Worm (Caenorhabditis elegans) whole organism, L1 larva: ENCODE results near the gene Y43F4A.4.
A peak's percentile ranks its signal among the peaks of the same experiment; 100 is the strongest.

ENCODE experiments used
- C04F5.9 ChIP-seq: sonication (generic microtip); optimal IDR thresholded peaks from 2 replicates; lab custom pipeline; 2016; ENCODE audit warnings: missing genetic modification characterization, missing compliant biosample characterization
- C16A3.4 ChIP-seq: fragments of 150-350 bp; optimal IDR thresholded peaks from 2 replicates; lab custom pipeline; 2014; ENCODE audit warnings: missing biosample characterization, missing genetic modification characterization
- F16B12.6 ChIP-seq: fragments of 150-350 bp; optimal IDR thresholded peaks from 2 replicates; lab custom pipeline; 2014; ENCODE audit warnings: missing biosample characterization, missing genetic modification characterization
- Y116A8C.19 ChIP-seq: sonication (generic microtip); optimal IDR thresholded peaks from 2 replicates; lab custom pipeline; 2016; ENCODE audit warnings: missing compliant biosample characterization, missing genetic modification characterization, borderline replicate concordance
- blmp-1 ChIP-seq: fragments of 150-350 bp; optimal IDR thresholded peaks from 2 replicates; lab custom pipeline; 2014; ENCODE audit warnings: missing biosample characterization, missing genetic modification characterization
- ceh-63 ChIP-seq: fragments of 200-800 bp; sonication (Bioruptor generic); optimal IDR thresholded peaks from 2 replicates; lab custom pipeline; 2018; ENCODE audit warnings: mild to moderate bottlenecking, missing genetic modification characterization, missing compliant biosample characterization
- ceh-8 ChIP-seq: fragments of 200-800 bp; sonication (Bioruptor generic); optimal IDR thresholded peaks from 2 replicates; lab custom pipeline; 2018; ENCODE audit warnings: mild to moderate bottlenecking, missing genetic modification characterization, moderate library complexity, missing compliant biosample characterization
- ceh-82 ChIP-seq, 3 experiments: fragments of 150-350 bp in 1 of 3; sonication (generic microtip) in 2 of 3; optimal IDR thresholded peaks; 2 replicates each; lab custom pipeline; 2014 to 2017; ENCODE audit warnings: missing biosample characterization in 3 of 3, missing genetic modification characterization in 3 of 3
- ceh-90 ChIP-seq: sonication (generic microtip); optimal IDR thresholded peaks from 2 replicates; lab custom pipeline; 2016; ENCODE audit warnings: missing genetic modification characterization, missing compliant biosample characterization
- dpl-1 ChIP-seq, 3 experiments: fragments of 150-350 bp in 2 of 3; sonication (generic microtip) in 1 of 3; optimal IDR thresholded peaks; 2 replicates each; lab custom pipeline; 2014 to 2017; ENCODE audit warnings: missing biosample characterization in 3 of 3, missing genetic modification characterization in 3 of 3, missing genetic modification reagents in 3 of 3
- dsc-1 ChIP-seq: sonication (generic microtip); optimal IDR thresholded peaks from 2 replicates; lab custom pipeline; 2016; ENCODE audit warnings: mild to moderate bottlenecking, missing genetic modification characterization, missing compliant biosample characterization
- efl-1 ChIP-seq, 4 experiments: fragments of 150-350 bp; optimal IDR thresholded peaks in 3 of 4; peaks in 1 of 4; 1 replicate in 1 of 4; 2 replicates in 3 of 4; lab custom pipeline; 2014; ENCODE audit warnings: missing biosample characterization in 2 of 4, missing genetic modification characterization in 2 of 4, missing genetic modification reagents in 2 of 4
- egl-27 ChIP-seq, 2 experiments: fragments of 150-350 bp in 1 of 2; sonication (generic microtip); optimal IDR thresholded peaks; 3 replicates each; lab custom pipeline; 2017 to 2018; ENCODE audit warnings: missing biosample characterization in 2 of 2, missing genetic modification characterization in 2 of 2, missing genetic modification reagents in 2 of 2
- fos-1 ChIP-seq: fragments of 150-350 bp; optimal IDR thresholded peaks from 2 replicates; lab custom pipeline; 2014; ENCODE audit warnings: missing biosample characterization, missing genetic modification characterization
- hlh-4 ChIP-seq: sonication (generic microtip); optimal IDR thresholded peaks from 2 replicates; lab custom pipeline; 2016; ENCODE audit warnings: mild to moderate bottlenecking, missing genetic modification characterization, missing compliant biosample characterization
- isw-1 ChIP-seq: fragments of 200-800 bp; sonication (Bioruptor generic); IDR thresholded peaks from 2 replicates; pipeline ENCODE4 v1.3.6; 2022; ENCODE audit warnings: missing genetic modification characterization, missing compliant biosample characterization
- jun-1 ChIP-seq: fragments of 150-350 bp; optimal IDR thresholded peaks from 2 replicates; lab custom pipeline; 2014; ENCODE audit warnings: missing biosample characterization, missing genetic modification reagents, missing genetic modification characterization
- lin-13 ChIP-seq: fragments of 150-350 bp; optimal IDR thresholded peaks from 2 replicates; lab custom pipeline; 2014; ENCODE audit warnings: missing biosample characterization, missing genetic modification reagents, missing genetic modification characterization
- lin-35 ChIP-seq, 2 experiments: fragments of 150-350 bp; optimal IDR thresholded peaks; 2 replicates each; lab custom pipeline; 2014; ENCODE audit warnings: missing biosample characterization in 2 of 2, missing genetic modification characterization in 2 of 2, missing genetic modification reagents in 2 of 2
- lir-3 ChIP-seq: sonication (generic microtip); optimal IDR thresholded peaks from 2 replicates; lab custom pipeline; 2016; ENCODE audit warnings: mild to moderate bottlenecking, missing genetic modification characterization, moderate library complexity, missing compliant biosample characterization; ENCODE audit not compliant: poor library complexity
- lsy-2 ChIP-seq, 2 experiments: fragments of 150-350 bp; optimal IDR thresholded peaks; 2 replicates each; lab custom pipeline; 2014; ENCODE audit warnings: missing biosample characterization in 2 of 2, missing genetic modification characterization in 2 of 2
- mab-9 ChIP-seq: fragments of 200-800 bp; sonication (Bioruptor generic); IDR thresholded peaks from 2 replicates; pipeline ENCODE4 v1.3.6; 2022; ENCODE audit warnings: missing genetic modification reagents, missing genetic modification characterization, missing compliant biosample characterization
- mdl-1 ChIP-seq, 2 experiments: fragments of 150-350 bp; optimal IDR thresholded peaks; 2 replicates each; lab custom pipeline; 2014 to 2017; ENCODE audit warnings: missing biosample characterization in 2 of 2, missing genetic modification characterization in 2 of 2, inconsistent platforms in 1 of 2
- nhr-11 ChIP-seq: fragments of 150-350 bp; optimal IDR thresholded peaks from 2 replicates; lab custom pipeline; 2014; ENCODE audit warnings: missing biosample characterization, missing genetic modification characterization
- nhr-12 ChIP-seq: sonication (generic microtip); optimal IDR thresholded peaks from 2 replicates; lab custom pipeline; 2017; ENCODE audit warnings: missing biosample characterization, missing genetic modification characterization
- nhr-19 ChIP-seq: fragments of 200-800 bp; sonication (Bioruptor generic); conservative IDR thresholded peaks from 2 replicates; pipeline ENCODE4 v1.3.6; 2022; ENCODE audit warnings: missing genetic modification characterization, missing compliant biosample characterization
- nhr-20 ChIP-seq: sonication (generic microtip); optimal IDR thresholded peaks from 2 replicates; lab custom pipeline; 2016; ENCODE audit warnings: mild to moderate bottlenecking, missing genetic modification characterization, missing compliant biosample characterization
- nhr-47 ChIP-seq: sonication (generic microtip); optimal IDR thresholded peaks from 2 replicates; lab custom pipeline; 2016; ENCODE audit warnings: mild to moderate bottlenecking, missing genetic modification characterization, moderate library complexity, missing compliant biosample characterization
- nhr-90 ChIP-seq: sonication (generic microtip); optimal IDR thresholded peaks from 2 replicates; lab custom pipeline; 2016; ENCODE audit warnings: mild to moderate bottlenecking, missing genetic modification characterization, missing compliant biosample characterization; ENCODE audit not compliant: poor library complexity
- rnt-1 ChIP-seq: sonication (generic microtip); optimal IDR thresholded peaks from 2 replicates; lab custom pipeline; 2016; ENCODE audit warnings: mild to moderate bottlenecking, missing genetic modification characterization, moderate library complexity, missing compliant biosample characterization
- snu-23 ChIP-seq: sonication (generic microtip); optimal IDR thresholded peaks from 2 replicates; lab custom pipeline; 2016; ENCODE audit warnings: missing genetic modification characterization, missing compliant biosample characterization
- sptf-1 ChIP-seq: fragments of 150-350 bp; optimal IDR thresholded peaks from 2 replicates; lab custom pipeline; 2014; ENCODE audit warnings: missing biosample characterization, missing genetic modification characterization
- tbx-2 ChIP-seq: sonication (generic microtip); optimal IDR thresholded peaks from 2 replicates; lab custom pipeline; 2016; ENCODE audit warnings: missing genetic modification characterization, missing compliant biosample characterization
- unc-62 ChIP-seq: fragments of 150-350 bp; optimal IDR thresholded peaks from 2 replicates; lab custom pipeline; 2014; ENCODE audit warnings: missing biosample characterization, missing genetic modification reagents, missing genetic modification characterization
- vab-15 ChIP-seq: sonication (generic microtip); optimal IDR thresholded peaks from 2 replicates; lab custom pipeline; 2017; ENCODE audit warnings: missing genotype, mild to moderate bottlenecking, missing genetic modification characterization, missing compliant biosample characterization
- ztf-4 ChIP-seq: fragments of 150-350 bp; optimal IDR thresholded peaks from 2 replicates; lab custom pipeline; 2014; ENCODE audit warnings: missing biosample characterization, missing genetic modification characterization

Gene Y43F4A.4

ce11 chrIII:13224395-13224794 lies 21.0 kb upstream of the Y43F4A.4 start (continued):
- TF ChIP-seq isw-1 (GFP tag; lab: Robert Waterston, UW), result no peak
- TF ChIP-seq unc-62, result no peak
- TF ChIP-seq nhr-20 (tag; lab: Kevin White, UChicago), result peak; percentile 27
- TF ChIP-seq mdl-1 (tag; optimal IDR thresholded peaks at IDR 0.05; lab: Kevin White, UChicago), result peak in 1 of 2 experiments; percentile 48
- peak in 1 of 2 experiments; percentile 51 for TF ChIP-seq lsy-2 (tag; optimal IDR thresholded peaks at IDR 0.05; lab: Kevin White, UChicago)
- peak; percentile 10 for TF ChIP-seq nhr-47 (tag; lab: Kevin White, UChicago)
- peak; percentile 48 for TF ChIP-seq snu-23 (GFP tag; lab: Kevin White, UChicago)
- no peak for TF ChIP-seq hlh-4 (tag; lab: Kevin White, UChicago)

- TF ChIP-seq ceh-63 (no peak), nhr-20 (tag; lab: Kevin White, UChicago) (peak; percentile 20), jun-1 (tag; lab: Kevin White, UChicago) (peak; percentile 11), nhr-47 (tag; lab: Kevin White, UChicago) (peak; percentile 45), rnt-1 (tag; lab: Kevin White, UChicago) (peak; percentile 53), isw-1 (GFP tag; lab: Robert Waterston, UW) (no peak), efl-1 (optimal IDR thresholded peaks at IDR 0.05; lab: Kevin White, UChicago) (peak; percentile 11 to 30), efl-1 (GFP tag; optimal IDR thresholded peaks at IDR 0.05 in 1 of 2; lab: Kevin White, UChicago) (peak; percentile 9 to 94), lsy-2 (tag; optimal IDR thresholded peaks at IDR 0.05; lab: Kevin White, UChicago) (peak in 1 of 2 experiments; percentile 35), ceh-90 (tag; lab: Kevin White, UChicago) (no peak), mdl-1 (tag; optimal IDR thresholded peaks at IDR 0.05; lab: Kevin White, UChicago) (peak in 1 of 2 experiments; percentile 4), Y116A8C.19 (no peak), C16A3.4 (tag; lab: Kevin White, UChicago) (peak; percentile 20), F16B12.6 (tag; lab: Kevin White, UChicago) (no peak), lin-13 (GFP tag; lab: Kevin White, UChicago) (peak; percentile 9), tbx-2 (peak; percentile 4), nhr-19 (GFP tag; lab: Robert Waterston, UW) (peak; percentile 22; the same call in 1 of the 2 replicates), nhr-11 (no peak), snu-23 (GFP tag; lab: Kevin White, UChicago) (peak; percentile 60), fos-1 (tag; lab: Kevin White, UChicago) (no peak), lin-35 (GFP tag; optimal IDR thresholded peaks at IDR 0.05; lab: Kevin White, UChicago) (peak in 1 of 2 experiments; percentile 43), dpl-1 (GFP tag; optimal IDR thresholded peaks at IDR 0.05; lab: Kevin White, UChicago) (peak in 2 of 3 experiments; percentile 23 to 30), nhr-90 (peak; percentile 41), dsc-1 (tag; lab: Kevin White, UChicago) (peak; percentile 24), C04F5.9 (tag; lab: Kevin White, UChicago) (no peak), ztf-4 (tag; lab: Kevin White, UChicago) (no peak), ceh-82 (tag; optimal IDR thresholded peaks at IDR 0.05; lab: Kevin White, UChicago) (peak in 1 of 3 experiments; percentile 20), mab-9 (GFP tag; lab: Robert Waterston, UW) (no peak)
These were observed 20.4 kb upstream of the Y43F4A.4 start for ce11 chrIII:13225019-13225418.

- TF ChIP-seq sptf-1 (tag; lab: Kevin White, UChicago) (no peak), vab-15 (tag; lab: Kevin White, UChicago) (no peak), ceh-8 (no peak), F16B12.6 (tag; lab: Kevin White, UChicago) (no peak), C04F5.9 (tag; lab: Kevin White, UChicago) (no peak), nhr-11 (no peak), snu-23 (GFP tag; lab: Kevin White, UChicago) (no peak), egl-27 (tag; optimal IDR thresholded peaks at IDR 0.05; lab: Kevin White, UChicago) (no peak), nhr-19 (GFP tag; lab: Robert Waterston, UW) (no peak), lir-3 (no peak), blmp-1 (tag; lab: Kevin White, UChicago) (no peak), nhr-12 (tag; lab: Kevin White, UChicago) (no peak)
These were observed 884 bp downstream of the Y43F4A.4 start, which contains the start of gene anoh-1 for ce11 chrIII:13246265-13246664. Gene anoh-1 (plus strand): TSS chrIII:13246565.
